Fruit fly (Drosophila melanogaster) whole organism, embryonic: Measurements from ENCODE around the gene CG15728.

Experiments
- Atf-2 ChIP-seq: fragments of 200-800 bp; sonication (Bioruptor generic); optimal IDR thresholded peaks from 2 replicates; lab custom pipeline; 2016; ENCODE audit warnings: missing biosample characterization, missing genetic modification characterization
- Atf6 ChIP-seq: fragments of 200-800 bp; sonication (Bioruptor generic); IDR thresholded peaks from 2 replicates; pipeline ENCODE4 v1.3.6; 2022; ENCODE audit warnings: missing biosample characterization, missing genetic modification characterization
- BtbVII ChIP-seq: fragments of 200-800 bp; sonication (Bioruptor generic); optimal IDR thresholded peaks from 3 replicates; lab custom pipeline; 2017; ENCODE audit warnings: missing biosample characterization, mild to moderate bottlenecking, missing genetic modification characterization
- Bteb2 ChIP-seq: fragments of 200-800 bp; sonication (Bioruptor generic); optimal IDR thresholded peaks from 2 replicates; lab custom pipeline; 2016; ENCODE audit warnings: missing biosample characterization, missing genetic modification characterization
- CG11456 ChIP-seq: fragments of 200-800 bp; sonication (Bioruptor generic); IDR thresholded peaks from 3 replicates; pipeline ENCODE4 v1.3.6; 2022; ENCODE audit warnings: missing biosample characterization, missing genetic modification characterization
- CG11560 ChIP-seq: fragments of 200-800 bp; sonication (Bioruptor generic); IDR thresholded peaks from 3 replicates; pipeline ENCODE4 v1.3.6; 2022; ENCODE audit warnings: missing biosample characterization, missing genetic modification characterization
- CG11696 ChIP-seq: fragments of 200-800 bp; sonication (Bioruptor generic); IDR thresholded peaks from 2 replicates; pipeline ENCODE4 v1.3.6; 2022; ENCODE audit warnings: missing biosample characterization, missing genetic modification characterization
- CG14860 ChIP-seq: fragments of 200-800 bp; sonication (Bioruptor generic); IDR thresholded peaks from 3 replicates; pipeline ENCODE4 v1.3.6; 2022; ENCODE audit warnings: missing biosample characterization, missing genetic modification characterization; ENCODE audit not compliant: partially characterized antibody
- CG15011 ChIP-seq: fragments of 200-800 bp; sonication (Bioruptor generic); optimal IDR thresholded peaks from 3 replicates; lab custom pipeline; 2018; ENCODE audit warnings: missing biosample characterization, mild to moderate bottlenecking, missing genetic modification characterization
- CG17612 ChIP-seq: fragments of 200-800 bp; sonication (Bioruptor generic); IDR thresholded peaks from 2 replicates; pipeline ENCODE4 v1.3.6; 2022; ENCODE audit warnings: missing biosample characterization, missing genetic modification characterization
- CG17912 ChIP-seq: fragments of 200-800 bp; sonication (Bioruptor generic); optimal IDR thresholded peaks from 2 replicates; lab custom pipeline; 2018; ENCODE audit warnings: missing biosample characterization, mild to moderate bottlenecking, missing genetic modification characterization
- CG1792 ChIP-seq: fragments of 200-800 bp; sonication (Bioruptor generic); optimal IDR thresholded peaks from 2 replicates; lab custom pipeline; 2016; ENCODE audit warnings: missing biosample characterization, missing genetic modification characterization
- CG18011 ChIP-seq: fragments of 200-800 bp; sonication (Bioruptor generic); optimal IDR thresholded peaks from 2 replicates; lab custom pipeline; 2017; ENCODE audit warnings: missing biosample characterization, missing genetic modification characterization, mild to moderate bottlenecking, moderate library complexity, missing genotype
- CG32532 ChIP-seq: fragments of 200-800 bp; sonication (Bioruptor generic); IDR thresholded peaks from 2 replicates; pipeline ENCODE4 v1.3.6; 2022; ENCODE audit warnings: missing biosample characterization, missing genetic modification characterization
- CG4282 ChIP-seq: fragments of 200-800 bp; sonication (Bioruptor generic); optimal IDR thresholded peaks from 2 replicates; lab custom pipeline; 2016; ENCODE audit warnings: missing biosample characterization, missing genetic modification characterization
- CG43689 ChIP-seq: fragments of 200-800 bp; sonication (Bioruptor generic); IDR thresholded peaks from 2 replicates; pipeline ENCODE4 v1.3.6; 2022; ENCODE audit warnings: missing biosample characterization, missing genetic modification characterization
- CG4424 ChIP-seq: fragments of 200-800 bp; sonication (Bioruptor generic); optimal IDR thresholded peaks from 3 replicates; lab custom pipeline; 2016; ENCODE audit warnings: missing biosample characterization, missing genetic modification characterization
- CG7556 ChIP-seq: fragments of 200-800 bp; sonication (Bioruptor generic); optimal IDR thresholded peaks from 2 replicates; lab custom pipeline; 2017; ENCODE audit warnings: missing biosample characterization, mild to moderate bottlenecking, missing genetic modification characterization
- CG7928 ChIP-seq: fragments of 200-800 bp; sonication (Bioruptor generic); optimal IDR thresholded peaks from 2 replicates; lab custom pipeline; 2017; ENCODE audit warnings: missing biosample characterization, mild to moderate bottlenecking, missing genetic modification characterization
- CG7987 ChIP-seq: fragments of 200-800 bp; sonication (Bioruptor generic); optimal IDR thresholded peaks from 2 replicates; lab custom pipeline; 2018; ENCODE audit warnings: missing biosample characterization, mild to moderate bottlenecking, missing genetic modification characterization, moderate library complexity
- CG8359 ChIP-seq: fragments of 200-800 bp; sonication (Bioruptor generic); optimal IDR thresholded peaks from 2 replicates; lab custom pipeline; 2017; ENCODE audit warnings: missing biosample characterization, mild to moderate bottlenecking, missing genetic modification characterization, borderline replicate concordance
- CG8478 ChIP-seq: fragments of >200 bp; optimal IDR thresholded peaks from 2 replicates; lab custom pipeline; 2018
- CG9817 ChIP-seq: fragments of 200-800 bp; sonication (Bioruptor generic); optimal IDR thresholded peaks from 2 replicates; lab custom pipeline; 2018; ENCODE audit warnings: missing biosample characterization, mild to moderate bottlenecking, missing genetic modification characterization, moderate library complexity
- CoRest ChIP-seq: fragments of 200-800 bp; sonication (Bioruptor generic); optimal IDR thresholded peaks from 3 replicates; lab custom pipeline; 2018; ENCODE audit warnings: missing biosample characterization, mild to moderate bottlenecking, missing genetic modification characterization, moderate library complexity
- Dip3 ChIP-seq: fragments of 200-800 bp; sonication (Bioruptor generic); optimal IDR thresholded peaks from 3 replicates; lab custom pipeline; 2016; ENCODE audit warnings: missing biosample characterization, missing genetic modification characterization
- GATAe ChIP-seq: fragments of 200-800 bp; sonication (Bioruptor generic); conservative IDR thresholded peaks from 2 replicates; pipeline ENCODE4 v1.3.6; 2022; ENCODE audit warnings: missing biosample characterization, missing genetic modification characterization
- H2.0 ChIP-seq: fragments of 200-800 bp; sonication (Bioruptor generic); IDR thresholded peaks from 2 replicates; pipeline ENCODE4 v1.3.6; 2022; ENCODE audit warnings: missing biosample characterization, missing genetic modification characterization
- Hmr ChIP-seq: fragments of 200-800 bp; sonication (Bioruptor generic); optimal IDR thresholded peaks from 3 replicates; lab custom pipeline; 2017; ENCODE audit warnings: mild to moderate bottlenecking, missing biosample characterization, missing genetic modification reagents, missing genetic modification characterization
- Hr39 ChIP-seq: fragments of >200 bp; optimal IDR thresholded peaks from 2 replicates; lab custom pipeline; 2017
- MESR4 ChIP-seq: fragments of 200-800 bp; sonication (Bioruptor generic); optimal IDR thresholded peaks from 2 replicates; lab custom pipeline; 2018; ENCODE audit warnings: missing biosample characterization, mild to moderate bottlenecking, missing genetic modification characterization, moderate library complexity
- Mad ChIP-seq: fragments of 200-800 bp; sonication (Bioruptor generic); optimal IDR thresholded peaks from 2 replicates; lab custom pipeline; 2016; ENCODE audit warnings: missing biosample characterization, missing genetic modification characterization
- Nf-YB ChIP-seq: fragments of 200-800 bp; sonication (Bioruptor generic); optimal IDR thresholded peaks from 3 replicates; lab custom pipeline; 2019; ENCODE audit warnings: missing biosample characterization, mild to moderate bottlenecking, missing genetic modification characterization, moderate library complexity
- PHDP ChIP-seq: fragments of 200-800 bp; sonication (Bioruptor generic); optimal IDR thresholded peaks from 3 replicates; lab custom pipeline; 2018; ENCODE audit warnings: missing biosample characterization, mild to moderate bottlenecking, missing genetic modification characterization, moderate library complexity
- Poxn ChIP-seq: fragments of 200-800 bp; sonication (Bioruptor generic); IDR thresholded peaks from 2 replicates; pipeline ENCODE4 v1.3.6; 2022; ENCODE audit warnings: missing biosample characterization, missing genetic modification characterization
- aop ChIP-seq: fragments of 200-800 bp; sonication (Bioruptor generic); IDR thresholded peaks from 2 replicates; pipeline ENCODE4 v1.3.6; 2022; ENCODE audit warnings: missing biosample characterization, missing genetic modification characterization
- bowl ChIP-seq: fragments of 200-800 bp; sonication (Bioruptor generic); IDR thresholded peaks from 2 replicates; pipeline ENCODE4 v1.3.6; 2022; ENCODE audit warnings: missing biosample characterization, missing genetic modification characterization
- cato ChIP-seq: fragments of 200-800 bp; sonication (Bioruptor generic); optimal IDR thresholded peaks from 2 replicates; lab custom pipeline; 2016; ENCODE audit warnings: missing biosample characterization, missing genetic modification characterization, borderline replicate concordance
- chm ChIP-seq: fragments of 200-800 bp; sonication (Bioruptor generic); IDR thresholded peaks from 2 replicates; pipeline ENCODE4 v1.3.6; 2022; ENCODE audit warnings: missing biosample characterization, missing genetic modification characterization
- chn ChIP-seq: fragments of 200-800 bp; sonication (Bioruptor generic); optimal IDR thresholded peaks from 2 replicates; lab custom pipeline; 2016; ENCODE audit warnings: missing biosample characterization, missing genetic modification characterization
- cwo ChIP-seq: fragments of 200-800 bp; sonication (Bioruptor generic); optimal IDR thresholded peaks from 3 replicates; lab custom pipeline; 2017; ENCODE audit warnings: missing biosample characterization, missing genetic modification characterization, mild to moderate bottlenecking, moderate library complexity, missing genetic modification reagents
- dmrt11E ChIP-seq: fragments of 200-800 bp; sonication (Bioruptor generic); optimal IDR thresholded peaks from 3 replicates; lab custom pipeline; 2018; ENCODE audit warnings: missing biosample characterization, mild to moderate bottlenecking, missing genetic modification characterization, moderate library complexity
- fd96Cb ChIP-seq: fragments of 200-800 bp; sonication (Bioruptor generic); optimal IDR thresholded peaks from 2 replicates; lab custom pipeline; 2018; ENCODE audit warnings: missing biosample characterization, mild to moderate bottlenecking, missing genetic modification characterization, moderate library complexity
- her ChIP-seq: fragments of 200-800 bp; sonication (Bioruptor generic); optimal IDR thresholded peaks from 2 replicates; lab custom pipeline; 2016; ENCODE audit warnings: missing biosample characterization, missing genetic modification characterization
- ken ChIP-seq: fragments of 200-800 bp; sonication (Bioruptor generic); IDR thresholded peaks from 3 replicates; pipeline ENCODE4 v1.3.6; 2022; ENCODE audit warnings: missing biosample characterization, missing genetic modification characterization
- org-1 ChIP-seq: fragments of 200-800 bp; sonication (Bioruptor generic); optimal IDR thresholded peaks from 2 replicates; lab custom pipeline; 2017; ENCODE audit warnings: missing biosample characterization, missing genetic modification characterization
- pita ChIP-seq: fragments of 200-800 bp; sonication (Bioruptor generic); optimal IDR thresholded peaks from 2 replicates; lab custom pipeline; 2017; ENCODE audit warnings: missing biosample characterization, mild to moderate bottlenecking, missing genetic modification characterization
- sc ChIP-seq, 3 experiments: fragments of >200 bp in 2 of 3; fragments of 200-800 bp in 1 of 3; sonication (Bioruptor generic) in 1 of 3; optimal IDR thresholded peaks; 2 replicates in 2 of 3; 3 replicates in 1 of 3; lab custom pipeline; 2017; ENCODE audit warnings: mild to moderate bottlenecking in 1 of 3, missing biosample characterization in 1 of 3, missing genetic modification characterization in 1 of 3, missing genetic modification reagents in 1 of 3
- sima ChIP-seq: fragments of 200-800 bp; sonication (Bioruptor generic); optimal IDR thresholded peaks from 2 replicates; lab custom pipeline; 2016; ENCODE audit warnings: missing biosample characterization, missing genetic modification characterization
- slbo ChIP-seq: fragments of 200-800 bp; sonication (Bioruptor generic); IDR thresholded peaks from 2 replicates; pipeline ENCODE4 v1.3.6; 2022; ENCODE audit warnings: missing biosample characterization, missing genetic modification characterization
- sqz ChIP-seq: fragments of 200-800 bp; sonication (Bioruptor generic); optimal IDR thresholded peaks from 3 replicates; lab custom pipeline; 2018; ENCODE audit warnings: missing biosample characterization, mild to moderate bottlenecking, missing genetic modification characterization
- tna ChIP-seq: fragments of 200-800 bp; sonication (Bioruptor generic); IDR thresholded peaks from 2 replicates; pipeline ENCODE4 v1.3.6; 2022; ENCODE audit warnings: missing biosample characterization, missing genetic modification characterization; ENCODE audit not compliant: partially characterized antibody

Gene CG15728

DNA sequence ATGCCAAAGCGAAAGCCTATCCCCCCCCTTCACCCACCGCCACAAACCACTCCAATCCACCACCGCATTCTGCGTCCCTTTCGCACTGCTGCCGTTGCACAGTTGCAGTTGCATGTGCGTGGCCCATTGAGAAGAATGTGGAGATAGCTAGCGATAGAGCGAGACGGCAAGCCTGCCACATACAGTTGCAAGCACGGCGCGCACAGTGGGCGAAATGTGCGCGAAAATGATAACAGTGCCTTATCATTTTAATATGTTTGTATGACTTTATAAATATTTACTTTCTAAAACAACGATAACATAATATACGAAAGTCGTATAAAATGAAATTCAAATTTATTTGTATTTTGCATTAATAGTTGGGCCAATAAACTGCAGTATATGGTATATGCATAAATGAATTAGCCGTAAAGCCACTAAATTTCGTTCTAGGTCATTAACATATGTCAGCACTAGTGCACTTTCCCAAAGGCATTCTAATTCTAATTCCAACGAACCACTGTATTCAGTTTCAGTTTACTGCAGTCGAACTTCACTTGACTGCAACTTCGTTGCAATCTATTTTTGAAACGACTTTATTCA, 48.2 kb upstream of the CG15728 start (continued):
- TF ChIP-seq CG4282 (GFP tag; lab: Kevin White, UChicago) (peak; percentile 35), CG18011 (GFP tag; lab: Kevin White, UChicago) (no peak), H2.0 (GFP tag; lab: Robert Waterston, UW) (no peak), GATAe (GFP tag; lab: Robert Waterston, UW) (no peak), CG11456 (GFP tag; lab: Robert Waterston, UW) (no peak), CG1792 (no peak), bowl (GFP tag; lab: Robert Waterston, UW) (no peak), CG8478 (lab: Kevin White, UChicago) (peak; percentile 80), CG7987 (no peak), sqz (GFP tag; lab: Kevin White, UChicago) (peak; percentile 32), dmrt11E (peak; percentile 93), CG11696 (GFP tag; lab: Robert Waterston, UW) (no peak), BtbVII (GFP tag; lab: Kevin White, UChicago) (no peak), CG17612 (no peak), tna (no peak), chm (GFP tag; lab: Robert Waterston, UW) (no peak; the same call in 1 of the 2 replicates), PHDP (tag; lab: Kevin White, UChicago) (peak; percentile 66), slbo (GFP tag; lab: Robert Waterston, UW) (no peak), CG4424 (GFP tag; lab: Kevin White, UChicago) (peak; percentile 83), CG9817 (peak; percentile 7), CG14860 (GFP tag; lab: Robert Waterston, UW) (no peak), CG7556 (GFP tag; lab: Kevin White, UChicago) (peak; percentile 73), Hmr (no peak), sc (optimal IDR thresholded peaks at IDR 0.05; lab: Kevin White, UChicago) (no peak), sc (GFP tag; optimal IDR thresholded peaks at IDR 0.05; lab: Kevin White, UChicago) (peak; percentile 79), Hr39 (no peak), org-1 (GFP tag; lab: Kevin White, UChicago) (peak; percentile 46), Poxn (GFP tag; lab: Robert Waterston, UW) (no peak), sima (GFP tag; lab: Kevin White, UChicago) (no peak), aop (GFP tag; lab: Robert Waterston, UW) (0 out of 2 replicates have a peak, but pooled peaks have one; percentile 7), fd96Cb (tag; lab: Kevin White, UChicago) (peak; percentile 80), Atf6 (GFP tag; lab: Robert Waterston, UW) (no peak), CG8359 (GFP tag; lab: Kevin White, UChicago) (peak; percentile 70), Nf-YB (GFP tag; lab: Kevin White, UChicago) (peak; percentile 55), CG17912 (no peak), CG7928 (no peak), Mad (peak; percentile 25), pita (no peak), cwo (GFP tag; lab: Kevin White, UChicago) (no peak), MESR4 (no peak), Atf-2 (GFP tag; lab: Kevin White, UChicago) (peak; percentile 55), Bteb2 (GFP tag; lab: Kevin White, UChicago) (peak; percentile 16), Dip3 (GFP tag; lab: Kevin White, UChicago) (no peak), CG11560 (tag; lab: Robert Waterston, UW) (no peak), chn (GFP tag; lab: Kevin White, UChicago) (peak; percentile 78), ken (GFP tag; lab: Robert Waterston, UW) (0 out of 3 replicates have a peak, but pooled peaks have one; percentile 23), her (GFP tag; lab: Kevin White, UChicago) (no peak), CG32532 (GFP tag; lab: Robert Waterston, UW) (no peak), CG43689 (GFP tag; lab: Robert Waterston, UW) (no peak), CG15011 (GFP tag; lab: Kevin White, UChicago) (no peak), cato (GFP tag; lab: Kevin White, UChicago) (peak; percentile 34), CoRest (tag; lab: Kevin White, UChicago) (peak; percentile 82)
